Fruit fly (Drosophila melanogaster) whole organism, embryonic: ENCODE measurements around the gene isoQC.

Source experiments
- CG10209 ChIP-seq: fragments of 200-800 bp; sonication (Bioruptor generic); optimal IDR thresholded peaks from 3 replicates; lab custom pipeline; 2017; ENCODE audit warnings: missing biosample characterization, mild to moderate bottlenecking, missing genetic modification characterization, missing genetic modification reagents
- CG10431 ChIP-seq: fragments of 200-800 bp; sonication (Bioruptor generic); optimal IDR thresholded peaks from 3 replicates; lab custom pipeline; 2018; ENCODE audit warnings: missing biosample characterization, mild to moderate bottlenecking, missing genetic modification characterization
- CG10543 ChIP-seq: fragments of 200-800 bp; sonication (Bioruptor generic); optimal IDR thresholded peaks from 3 replicates; lab custom pipeline; 2017; ENCODE audit warnings: missing biosample characterization, mild to moderate bottlenecking, missing genetic modification characterization, moderate library complexity
- CG12155 ChIP-seq: fragments of 200-800 bp; sonication (Bioruptor generic); optimal IDR thresholded peaks from 3 replicates; lab custom pipeline; 2016; ENCODE audit warnings: missing biosample characterization, missing genetic modification characterization
- CG1233 ChIP-seq: fragments of 200-800 bp; sonication (Bioruptor generic); optimal IDR thresholded peaks from 4 replicates; lab custom pipeline; 2018; ENCODE audit warnings: missing biosample characterization, mild to moderate bottlenecking, missing genetic modification characterization
- CG13296 ChIP-seq: fragments of 200-800 bp; sonication (Bioruptor generic); optimal IDR thresholded peaks from 3 replicates; lab custom pipeline; 2018; ENCODE audit warnings: missing biosample characterization, mild to moderate bottlenecking, missing genetic modification characterization
- CG13894 ChIP-seq: fragments of 200-800 bp; sonication (Bioruptor generic); optimal IDR thresholded peaks from 3 replicates; lab custom pipeline; 2018; ENCODE audit warnings: missing biosample characterization, mild to moderate bottlenecking, missing genetic modification characterization, moderate library complexity
- CG14441 ChIP-seq: fragments of 200-800 bp; sonication (Bioruptor generic); IDR thresholded peaks from 2 replicates; pipeline ENCODE4 v1.3.6; 2022; ENCODE audit warnings: missing biosample characterization, missing genetic modification characterization
- CG14965 ChIP-seq: fragments of 200-800 bp; sonication (Bioruptor generic); optimal IDR thresholded peaks from 2 replicates; lab custom pipeline; 2016; ENCODE audit warnings: missing biosample characterization, missing genetic modification characterization, borderline replicate concordance
- CG15269 ChIP-seq: fragments of 200-800 bp; sonication (Bioruptor generic); optimal IDR thresholded peaks from 2 replicates; lab custom pipeline; 2018; ENCODE audit warnings: missing biosample characterization, mild to moderate bottlenecking, missing genetic modification characterization, moderate library complexity
- CG1792 ChIP-seq: fragments of 200-800 bp; sonication (Bioruptor generic); optimal IDR thresholded peaks from 2 replicates; lab custom pipeline; 2016; ENCODE audit warnings: missing biosample characterization, missing genetic modification characterization
- CG18599 ChIP-seq: fragments of 200-800 bp; sonication (Bioruptor generic); optimal IDR thresholded peaks from 3 replicates; lab custom pipeline; 2017; ENCODE audit warnings: missing biosample characterization, missing genetic modification characterization, mild to moderate bottlenecking, moderate library complexity, missing genetic modification reagents
- CG2120 ChIP-seq: fragments of 200-800 bp; sonication (Bioruptor generic); optimal IDR thresholded peaks from 3 replicates; lab custom pipeline; 2016; ENCODE audit warnings: missing biosample characterization, missing genetic modification characterization
- CG2678 ChIP-seq: fragments of 200-800 bp; sonication (Bioruptor generic); optimal IDR thresholded peaks from 3 replicates; lab custom pipeline; 2019; ENCODE audit warnings: missing biosample characterization, mild to moderate bottlenecking, missing genetic modification characterization, moderate library complexity
- CG30403 ChIP-seq: fragments of 200-800 bp; sonication (Bioruptor generic); optimal IDR thresholded peaks from 3 replicates; lab custom pipeline; 2016; ENCODE audit warnings: missing biosample characterization, missing genetic modification characterization
- CG32532 ChIP-seq: fragments of 200-800 bp; sonication (Bioruptor generic); IDR thresholded peaks from 2 replicates; pipeline ENCODE4 v1.3.6; 2022; ENCODE audit warnings: missing biosample characterization, missing genetic modification characterization
- CG4707 ChIP-seq: fragments of 200-800 bp; sonication (Bioruptor generic); optimal IDR thresholded peaks from 2 replicates; lab custom pipeline; 2018; ENCODE audit warnings: missing biosample characterization, mild to moderate bottlenecking, missing genetic modification characterization, moderate library complexity
- CG4854 ChIP-seq: fragments of 200-800 bp; sonication (Bioruptor generic); optimal IDR thresholded peaks from 2 replicates; lab custom pipeline; 2016; ENCODE audit warnings: missing biosample characterization, missing genetic modification characterization, inconsistent platforms
- CG5953 ChIP-seq: fragments of 200-800 bp; sonication (Bioruptor generic); IDR thresholded peaks from 2 replicates; pipeline ENCODE4 v1.3.6; 2022; ENCODE audit warnings: missing biosample characterization, missing genetic modification characterization
- CG7928 ChIP-seq: fragments of 200-800 bp; sonication (Bioruptor generic); optimal IDR thresholded peaks from 2 replicates; lab custom pipeline; 2017; ENCODE audit warnings: missing biosample characterization, mild to moderate bottlenecking, missing genetic modification characterization
- CG7963 ChIP-seq: fragments of 200-800 bp; sonication (Bioruptor generic); IDR thresholded peaks from 3 replicates; pipeline ENCODE4 v1.3.6; 2022; ENCODE audit warnings: missing biosample characterization, missing genetic modification characterization; ENCODE audit not compliant: partially characterized antibody
- CG8359 ChIP-seq: fragments of 200-800 bp; sonication (Bioruptor generic); optimal IDR thresholded peaks from 2 replicates; lab custom pipeline; 2017; ENCODE audit warnings: missing biosample characterization, mild to moderate bottlenecking, missing genetic modification characterization, borderline replicate concordance
- CoRest ChIP-seq: fragments of 200-800 bp; sonication (Bioruptor generic); optimal IDR thresholded peaks from 3 replicates; lab custom pipeline; 2018; ENCODE audit warnings: missing biosample characterization, mild to moderate bottlenecking, missing genetic modification characterization, moderate library complexity
- D19A ChIP-seq: fragments of 200-800 bp; optimal IDR thresholded peaks from 3 replicates; lab custom pipeline; 2019; ENCODE audit warnings: missing biosample characterization, mild to moderate bottlenecking, missing genetic modification characterization, moderate library complexity
- Ets97D ChIP-seq: fragments of 200-800 bp; sonication (Bioruptor generic); optimal IDR thresholded peaks from 3 replicates; lab custom pipeline; 2016; ENCODE audit warnings: missing biosample characterization, missing genetic modification characterization
- Gug ChIP-seq: fragments of 200-800 bp; sonication (Bioruptor generic); IDR thresholded peaks from 4 replicates; pipeline ENCODE4 v1.3.6; 2022; ENCODE audit warnings: missing biosample characterization, missing genetic modification characterization
- HLH54F ChIP-seq: fragments of 200-800 bp; sonication (Bioruptor generic); optimal IDR thresholded peaks from 3 replicates; lab custom pipeline; 2016; ENCODE audit warnings: missing biosample characterization, missing genetic modification characterization
- HmgD ChIP-seq: fragments of 200-800 bp; sonication (Bioruptor generic); optimal IDR thresholded peaks from 3 replicates; lab custom pipeline; 2016; ENCODE audit warnings: missing biosample characterization, missing genetic modification characterization
- Meics ChIP-seq: fragments of 200-800 bp; sonication (Bioruptor generic); optimal IDR thresholded peaks from 2 replicates; lab custom pipeline; 2017; ENCODE audit warnings: missing biosample characterization, mild to moderate bottlenecking, missing genetic modification characterization
- Oli ChIP-seq: fragments of 200-800 bp; sonication (Bioruptor generic); optimal IDR thresholded peaks from 2 replicates; lab custom pipeline; 2018; ENCODE audit warnings: missing biosample characterization, mild to moderate bottlenecking, missing genetic modification characterization, moderate library complexity
- Taf1 ChIP-seq: fragments of 200-800 bp; sonication (Bioruptor generic); IDR thresholded peaks from 2 replicates; pipeline ENCODE4 v1.3.6; 2022; ENCODE audit warnings: missing biosample characterization, missing genetic modification characterization
- Usf ChIP-seq: fragments of 200-800 bp; sonication (Bioruptor generic); optimal IDR thresholded peaks from 2 replicates; lab custom pipeline; 2017; ENCODE audit warnings: missing genotype, missing biosample characterization, missing genetic modification characterization
- al ChIP-seq: fragments of 200-800 bp; sonication (Bioruptor generic); IDR thresholded peaks from 2 replicates; pipeline ENCODE4 v1.3.6; 2022; ENCODE audit warnings: missing biosample characterization, missing genetic modification characterization
- amos ChIP-seq: fragments of 200-800 bp; sonication (Bioruptor generic); IDR thresholded peaks from 2 replicates; pipeline ENCODE4 v1.3.6; 2022; ENCODE audit warnings: missing biosample characterization, missing genetic modification characterization; ENCODE audit not compliant: partially characterized antibody
- ash1 ChIP-seq: fragments of 200-800 bp; sonication (Bioruptor generic); optimal IDR thresholded peaks from 2 replicates; lab custom pipeline; 2018; ENCODE audit warnings: missing biosample characterization, mild to moderate bottlenecking, missing genetic modification characterization
- cad ChIP-seq: fragments of >200 bp; optimal IDR thresholded peaks from 2 replicates; lab custom pipeline; 2017; ENCODE audit warnings: missing biosample characterization, missing genetic modification characterization
- corto ChIP-seq: fragments of 200-800 bp; sonication (Bioruptor generic); optimal IDR thresholded peaks from 2 replicates; lab custom pipeline; 2016; ENCODE audit warnings: missing biosample characterization, mild to moderate bottlenecking, missing genetic modification characterization, moderate library complexity
- dmrt11E ChIP-seq: fragments of 200-800 bp; sonication (Bioruptor generic); optimal IDR thresholded peaks from 3 replicates; lab custom pipeline; 2018; ENCODE audit warnings: missing biosample characterization, mild to moderate bottlenecking, missing genetic modification characterization, moderate library complexity
- fd96Cb ChIP-seq: fragments of 200-800 bp; sonication (Bioruptor generic); optimal IDR thresholded peaks from 2 replicates; lab custom pipeline; 2018; ENCODE audit warnings: missing biosample characterization, mild to moderate bottlenecking, missing genetic modification characterization, moderate library complexity
- jumu ChIP-seq: fragments of 200-800 bp; sonication (Bioruptor generic); optimal IDR thresholded peaks from 3 replicates; lab custom pipeline; 2016; ENCODE audit warnings: missing biosample characterization, missing genetic modification characterization
- lbe ChIP-seq: fragments of 200-800 bp; sonication (Bioruptor generic); optimal IDR thresholded peaks from 2 replicates; lab custom pipeline; 2016; ENCODE audit warnings: missing biosample characterization, mild to moderate bottlenecking, missing genetic modification characterization
- mld ChIP-seq: fragments of 200-800 bp; sonication (Bioruptor generic); IDR thresholded peaks from 3 replicates; pipeline ENCODE4 v1.3.6; 2022; ENCODE audit warnings: missing biosample characterization, missing genetic modification characterization; ENCODE audit not compliant: partially characterized antibody
- nerfin-2 ChIP-seq: fragments of 200-800 bp; sonication (Bioruptor generic); IDR thresholded peaks from 2 replicates; pipeline ENCODE4 v1.3.6; 2022; ENCODE audit warnings: missing biosample characterization, missing genetic modification characterization; ENCODE audit not compliant: partially characterized antibody
- onecut ChIP-seq: fragments of 200-800 bp; sonication (Bioruptor generic); IDR thresholded peaks from 2 replicates; pipeline ENCODE4 v1.3.6; 2022; ENCODE audit warnings: missing biosample characterization, missing genetic modification characterization
- pho ChIP-seq: fragments of 200-800 bp; sonication (Bioruptor generic); optimal IDR thresholded peaks from 2 replicates; lab custom pipeline; 2016; ENCODE audit warnings: missing biosample characterization, missing genetic modification characterization
- rib ChIP-seq: fragments of 200-800 bp; sonication (Bioruptor generic); IDR thresholded peaks from 2 replicates; pipeline ENCODE4 v1.3.6; 2022; ENCODE audit warnings: missing biosample characterization, missing genetic modification characterization
- run ChIP-seq: fragments of 200-800 bp; sonication (Bioruptor generic); optimal IDR thresholded peaks from 3 replicates; lab custom pipeline; 2018; ENCODE audit warnings: missing biosample characterization, mild to moderate bottlenecking, missing genetic modification characterization
- ssp ChIP-seq: fragments of 200-800 bp; sonication (Bioruptor generic); IDR thresholded peaks from 2 replicates; pipeline ENCODE4 v1.3.6; 2022; ENCODE audit warnings: missing biosample characterization, missing genetic modification characterization

isoQC gene

dm6 chr3L:20517897-20518804, 43.9 kb downstream of the isoQC start (continued):
- TF ChIP-seq CG2120: peak; percentile 69
- TF ChIP-seq Taf1 (GFP tag; lab: Robert Waterston, UW): no peak
- no peak for TF ChIP-seq Ets97D (GFP tag; lab: Kevin White, UChicago)
- no peak for TF ChIP-seq nerfin-2 (GFP tag; lab: Robert Waterston, UW)
- TF ChIP-seq run (tag; lab: Kevin White, UChicago): no peak
- TF ChIP-seq D19A (tag; lab: Kevin White, UChicago): peak; percentile 9
- TF ChIP-seq CG7963 (GFP tag; lab: Robert Waterston, UW): no peak
- no peak for TF ChIP-seq onecut (GFP tag; lab: Robert Waterston, UW)
- TF ChIP-seq CG1792 (GFP tag; lab: Kevin White, UChicago): peak; percentile 26
- TF ChIP-seq CG1233 (GFP tag; lab: Kevin White, UChicago): peak; percentile 15
- TF ChIP-seq CG2678 (tag; lab: Kevin White, UChicago): peak; percentile 61
- peak; percentile 38 for TF ChIP-seq CG10209
- peak; percentile 14 for TF ChIP-seq CG7928 (GFP tag; lab: Kevin White, UChicago)
- peak; percentile 45 for TF ChIP-seq pho (GFP tag; lab: Kevin White, UChicago)
- no peak for TF ChIP-seq rib (GFP tag; lab: Robert Waterston, UW)
- peak; percentile 60 for TF ChIP-seq CG15269
- TF ChIP-seq CG30403 (GFP tag; lab: Kevin White, UChicago): peak; percentile 48
- TF ChIP-seq mld: no peak
- no peak for TF ChIP-seq CG13296 (GFP tag; lab: Kevin White, UChicago)
- TF ChIP-seq corto (GFP tag; lab: Kevin White, UChicago): peak; percentile 43
- peak; percentile 21 for TF ChIP-seq CG10543 (GFP tag; lab: Kevin White, UChicago)
- peak; percentile 20 for TF ChIP-seq CG12155 (GFP tag; lab: Kevin White, UChicago)
- no peak for TF ChIP-seq Usf (GFP tag; lab: Kevin White, UChicago)
- no peak for TF ChIP-seq CG14441 (GFP tag; lab: Robert Waterston, UW)
- no peak for TF ChIP-seq CG4854 (GFP tag; lab: Kevin White, UChicago)
- TF ChIP-seq CG4707 (GFP tag; lab: Kevin White, UChicago): no peak
- TF ChIP-seq jumu (GFP tag; lab: Kevin White, UChicago): peak; percentile 17
- peak; percentile 1 for TF ChIP-seq CoRest (tag; lab: Kevin White, UChicago)
- no peak for TF ChIP-seq ssp
- TF ChIP-seq CG32532: peak; percentile 6; the same call in 1 of the 2 replicates
- TF ChIP-seq CG10431 (GFP tag; lab: Kevin White, UChicago): no peak
- peak; percentile 41 for TF ChIP-seq Oli (tag; lab: Kevin White, UChicago)
- TF ChIP-seq CG14965: no peak
- no peak for TF ChIP-seq CG8359 (GFP tag; lab: Kevin White, UChicago)
- no peak for TF ChIP-seq CG18599 (GFP tag; lab: Kevin White, UChicago)
- TF ChIP-seq ash1 (GFP tag; lab: Kevin White, UChicago): no peak
- no peak for TF ChIP-seq HmgD
- no peak for TF ChIP-seq CG13894 (tag; lab: Kevin White, UChicago)
- TF ChIP-seq CG5953 (GFP tag; lab: Robert Waterston, UW): no peak
- no peak for TF ChIP-seq HLH54F (GFP tag; lab: Kevin White, UChicago)
- no peak for TF ChIP-seq Gug (GFP tag; lab: Robert Waterston, UW)
- peak; percentile 11 for TF ChIP-seq lbe (GFP tag; lab: Kevin White, UChicago)
- TF ChIP-seq fd96Cb (tag; lab: Kevin White, UChicago): no peak
- no peak for TF ChIP-seq al (GFP tag; lab: Robert Waterston, UW)
- no peak for TF ChIP-seq cad (GFP tag; lab: Kevin White, UChicago)
- no peak for TF ChIP-seq amos
- peak; percentile 45 for TF ChIP-seq Meics (GFP tag; lab: Kevin White, UChicago)
- peak; percentile 5 for TF ChIP-seq dmrt11E (tag; lab: Kevin White, UChicago)
